Worm (Caenorhabditis elegans) whole organism, L4 larva: ENCODE data around the gene B0464.9.

Experiments used
- D1046.2 ChIP-seq: fragments of 200-800 bp; sonication (Bioruptor generic); IDR thresholded peaks from 2 replicates; pipeline ENCODE4 v1.3.6; 2022; ENCODE audit warnings: missing genetic modification characterization, missing compliant biosample characterization
- F44E2.7 ChIP-seq: fragments of 200-800 bp; sonication (Bioruptor generic); IDR thresholded peaks from 2 replicates; pipeline ENCODE4 v2.1.2; 2022; ENCODE audit warnings: missing genetic modification characterization, missing compliant biosample characterization
- T26A8.4 ChIP-seq: fragments of 200-800 bp; sonication (Bioruptor generic); IDR thresholded peaks from 2 replicates; pipeline ENCODE4 v1.3.6; 2022; ENCODE audit warnings: missing genetic modification characterization, missing compliant biosample characterization
- aha-1 ChIP-seq: fragments of 150-350 bp; peaks from one replicate; lab custom pipeline; 2014; ENCODE audit warnings: missing biosample characterization, missing genetic modification characterization
- arid-1 ChIP-seq: fragments of 200-800 bp; sonication (Bioruptor generic); conservative IDR thresholded peaks from 2 replicates; pipeline ENCODE4 v1.3.6; 2022; ENCODE audit warnings: missing genetic modification reagents, missing genetic modification characterization, missing compliant biosample characterization
- ceh-20 ChIP-seq: fragments of 200-800 bp; sonication (Bioruptor generic); IDR thresholded peaks from 2 replicates; pipeline ENCODE4 v1.3.6; 2022; ENCODE audit warnings: missing genetic modification reagents, missing genetic modification characterization, missing compliant biosample characterization
- ceh-32 ChIP-seq: sonication (generic microtip); optimal IDR thresholded peaks from 2 replicates; lab custom pipeline; 2016; ENCODE audit warnings: mild to moderate bottlenecking, missing genetic modification characterization, missing compliant biosample characterization; ENCODE audit not compliant: poor library complexity
- ceh-82 ChIP-seq: sonication (generic microtip); optimal IDR thresholded peaks from 2 replicates; lab custom pipeline; 2017; ENCODE audit warnings: missing biosample characterization, missing genetic modification characterization
- cey-2 ChIP-seq: sonication (generic microtip); optimal IDR thresholded peaks from 3 replicates; lab custom pipeline; 2017; ENCODE audit warnings: missing genetic modification characterization, mild to moderate bottlenecking, missing compliant biosample characterization, antibody characterized with exemption, borderline replicate concordance; ENCODE audit not compliant: insufficient read depth
- daf-16 ChIP-seq, 3 experiments: sonication (generic microtip); optimal IDR thresholded peaks; 2 replicates each; lab custom pipeline; 2016 to 2017; ENCODE audit warnings: missing genetic modification characterization in 3 of 3, missing genetic modification reagents in 3 of 3, mild to moderate bottlenecking in 2 of 3, missing compliant biosample characterization in 2 of 3, missing biosample characterization in 1 of 3, moderate library complexity in 1 of 3
- daf-19 ChIP-seq: fragments of 200-800 bp; sonication (Bioruptor generic); conservative IDR thresholded peaks from 2 replicates; pipeline ENCODE4 v1.3.6; 2022; ENCODE audit warnings: missing genetic modification characterization, missing compliant biosample characterization
- dmd-6 ChIP-seq: fragments of 200-800 bp; sonication (Bioruptor generic); IDR thresholded peaks from 2 replicates; pipeline ENCODE4 v1.3.6; 2022; ENCODE audit warnings: missing genetic modification reagents, missing genetic modification characterization, missing compliant biosample characterization
- dmd-9 ChIP-seq: fragments of 200-800 bp; sonication (Bioruptor generic); IDR thresholded peaks from 2 replicates; pipeline ENCODE4 v1.3.6; 2022; ENCODE audit warnings: missing genetic modification reagents, missing genetic modification characterization, missing compliant biosample characterization
- dpl-1 ChIP-seq: fragments of 150-350 bp; optimal IDR thresholded peaks from 2 replicates; lab custom pipeline; 2014; ENCODE audit warnings: missing biosample characterization, missing genetic modification reagents, missing genetic modification characterization
- duxl-1 ChIP-seq: sonication (generic microtip); optimal IDR thresholded peaks from 2 replicates; lab custom pipeline; 2016; ENCODE audit warnings: mild to moderate bottlenecking, missing genetic modification characterization, moderate library complexity, missing compliant biosample characterization; ENCODE audit not compliant: poor library complexity
- dve-1 ChIP-seq: sonication (generic microtip); optimal IDR thresholded peaks from 2 replicates; lab custom pipeline; 2017; ENCODE audit warnings: antibody characterized with exemption, mild to moderate bottlenecking, missing genetic modification characterization, missing compliant biosample characterization; ENCODE audit not compliant: insufficient read depth
- fos-1 ChIP-seq: fragments of 150-350 bp; optimal IDR thresholded peaks from 2 replicates; lab custom pipeline; 2014; ENCODE audit warnings: missing biosample characterization, missing genetic modification characterization
- hlh-11 ChIP-seq: fragments of 200-800 bp; sonication (Bioruptor generic); optimal IDR thresholded peaks from 2 replicates; lab custom pipeline; 2018; ENCODE audit warnings: mild to moderate bottlenecking, missing genetic modification characterization, missing compliant biosample characterization
- hlh-30 ChIP-seq: sonication (generic microtip); optimal IDR thresholded peaks from 2 replicates; lab custom pipeline; 2017; ENCODE audit warnings: antibody characterized with exemption, mild to moderate bottlenecking, missing genetic modification characterization, missing compliant biosample characterization; ENCODE audit not compliant: insufficient read depth
- lim-7 ChIP-seq: fragments of 200-800 bp; sonication (Bioruptor generic); IDR thresholded peaks from 2 replicates; pipeline ENCODE4 v1.3.6; 2022; ENCODE audit warnings: missing genetic modification characterization, missing compliant biosample characterization
- lin-13 ChIP-seq: fragments of 150-350 bp; optimal IDR thresholded peaks from 2 replicates; lab custom pipeline; 2014; ENCODE audit warnings: missing biosample characterization, missing genetic modification reagents, missing genetic modification characterization
- lin-38 ChIP-seq: fragments of 200-800 bp; sonication (Bioruptor generic); IDR thresholded peaks from 2 replicates; pipeline ENCODE4 v1.3.6; 2022; ENCODE audit warnings: missing genetic modification reagents, missing genetic modification characterization, missing compliant biosample characterization
- lin-39 ChIP-seq: fragments of 150-350 bp; optimal IDR thresholded peaks from 2 replicates; lab custom pipeline; 2014; ENCODE audit warnings: missing biosample characterization, missing genetic modification reagents, missing genetic modification characterization
- madf-5 ChIP-seq, 2 experiments: fragments of 200-800 bp; sonication (Bioruptor generic); IDR thresholded peaks; 2 replicates each; pipeline ENCODE4 v1.3.6; 2022; ENCODE audit warnings: missing compliant biosample characterization in 2 of 2, missing genetic modification characterization in 2 of 2
- mdt-29 ChIP-seq: fragments of 200-800 bp; sonication (Bioruptor generic); IDR thresholded peaks from 2 replicates; pipeline ENCODE4 v1.3.6; 2022; ENCODE audit warnings: missing genetic modification reagents, missing genetic modification characterization, missing compliant biosample characterization
- mep-1 ChIP-seq: fragments of 150-350 bp; sonication (generic microtip); optimal IDR thresholded peaks from 3 replicates; lab custom pipeline; 2014; ENCODE audit warnings: missing biosample characterization, missing genetic modification characterization
- mes-2 ChIP-seq: sonication (generic microtip); optimal IDR thresholded peaks from 2 replicates; lab custom pipeline; 2016; ENCODE audit warnings: missing genotype, mild to moderate bottlenecking, missing genetic modification characterization, missing compliant biosample characterization; ENCODE audit not compliant: poor library complexity, severe bottlenecking
- mxl-2 ChIP-seq: fragments of 200-800 bp; sonication (Bioruptor generic); conservative IDR thresholded peaks from 2 replicates; pipeline ENCODE4 v1.3.6; 2022; ENCODE audit warnings: missing genetic modification reagents, missing genetic modification characterization, missing compliant biosample characterization
- nhr-102 ChIP-seq: sonication (generic microtip); optimal IDR thresholded peaks from 2 replicates; lab custom pipeline; 2016; ENCODE audit warnings: mild to moderate bottlenecking, missing genetic modification characterization, moderate library complexity, missing compliant biosample characterization
- nhr-28 ChIP-seq: fragments of 150-350 bp; optimal IDR thresholded peaks from 2 replicates; lab custom pipeline; 2014; ENCODE audit warnings: missing biosample characterization, missing genetic modification characterization
- nhr-48 ChIP-seq: sonication (generic microtip); optimal IDR thresholded peaks from 2 replicates; lab custom pipeline; 2016; ENCODE audit warnings: mild to moderate bottlenecking, missing genetic modification characterization, missing compliant biosample characterization
- nhr-6 ChIP-seq: fragments of 150-350 bp; optimal IDR thresholded peaks from 2 replicates; lab custom pipeline; 2014; ENCODE audit warnings: missing biosample characterization, missing genetic modification characterization
- nhr-77 ChIP-seq: fragments of 150-350 bp; optimal IDR thresholded peaks from 2 replicates; lab custom pipeline; 2014; ENCODE audit warnings: missing biosample characterization, missing genetic modification characterization
- php-3 ChIP-seq: fragments of 200-800 bp; sonication (Bioruptor generic); IDR thresholded peaks from 2 replicates; pipeline ENCODE4 v1.3.6; 2022; ENCODE audit warnings: missing genetic modification reagents, missing genetic modification characterization, missing compliant biosample characterization
- pqm-1 ChIP-seq: sonication (generic microtip); optimal IDR thresholded peaks from 2 replicates; lab custom pipeline; 2017; ENCODE audit warnings: missing biosample characterization, missing genetic modification characterization
- rbr-2 ChIP-seq: sonication (generic microtip); optimal IDR thresholded peaks from 2 replicates; lab custom pipeline; 2016; ENCODE audit warnings: missing genotype, missing genetic modification characterization, missing compliant biosample characterization
- saeg-2 ChIP-seq: fragments of 200-800 bp; sonication (Bioruptor generic); IDR thresholded peaks from 2 replicates; pipeline ENCODE4 v1.3.6; 2022; ENCODE audit warnings: missing genetic modification reagents, missing genetic modification characterization, missing compliant biosample characterization
- sdz-12 ChIP-seq: fragments of 200-800 bp; sonication (Bioruptor generic); optimal IDR thresholded peaks from 2 replicates; lab custom pipeline; 2018; ENCODE audit warnings: mild to moderate bottlenecking, missing genetic modification characterization, missing compliant biosample characterization
- snpc-4 ChIP-seq: fragments of 150-350 bp; optimal IDR thresholded peaks from 2 replicates; lab custom pipeline; 2014; ENCODE audit warnings: missing biosample characterization, missing genetic modification characterization
- unc-62 ChIP-seq, 3 experiments: fragments of 150-350 bp in 1 of 3; sonication (generic microtip); optimal IDR thresholded peaks in 2 of 3; peaks in 1 of 3; 1 replicate in 1 of 3; 2 replicates in 2 of 3; lab custom pipeline; 2014 to 2017; ENCODE audit warnings: missing biosample characterization in 3 of 3, missing genetic modification characterization in 3 of 3, missing genetic modification reagents in 3 of 3, missing genotype in 1 of 3
- zag-1 ChIP-seq: fragments of 150-350 bp; optimal IDR thresholded peaks from 2 replicates; lab custom pipeline; 2014; ENCODE audit warnings: missing biosample characterization, missing genetic modification characterization
- ztf-11 ChIP-seq: fragments of 150-350 bp; optimal IDR thresholded peaks from 2 replicates; lab custom pipeline; 2014; ENCODE audit warnings: missing biosample characterization, missing genetic modification characterization

Gene B0464.9

ce11 chrIII:9467095-9467494, 1.5 kb downstream of the B0464.9 start, which contains the start of gene baf-1 (continued):
- TF ChIP-seq hlh-11 (tag; lab: Kevin White, UChicago) (peak; percentile 32), nhr-6 (tag; lab: Kevin White, UChicago) (peak; percentile 59), lin-13 (GFP tag; lab: Kevin White, UChicago) (peak; percentile 23), mep-1 (peak; percentile 70), zag-1 (no peak), rbr-2 (tag; lab: Kevin White, UChicago) (peak; percentile 58), dpl-1 (GFP tag; lab: Kevin White, UChicago) (peak; percentile 70), ceh-20 (GFP tag; lab: Robert Waterston, UW) (no peak), lim-7 (GFP tag; lab: Robert Waterston, UW) (no peak), duxl-1 (tag; lab: Kevin White, UChicago) (peak; percentile 72), lin-38 (GFP tag; lab: Robert Waterston, UW) (peak; percentile 98)

- TF ChIP-seq hlh-11 (tag; lab: Kevin White, UChicago) (no peak), php-3 (GFP tag; lab: Robert Waterston, UW) (no peak), fos-1 (no peak), cey-2 (no peak), lin-38 (GFP tag; lab: Robert Waterston, UW) (peak; percentile 45; the same call in 1 of the 2 replicates), dmd-9 (GFP tag; lab: Robert Waterston, UW) (no peak)
Measured at ce11 chrIII:9467857-9468256, 2.3 kb downstream of the B0464.9 start, which contains the start of gene tag-342. TSS of gene tag-342 (plus strand) at chrIII:9468157.

ce11 chrIII:9471996-9472395, 6.4 kb downstream of the B0464.9 start:
- TF ChIP-seq snpc-4 (tag; lab: Kevin White, UChicago) (no peak), aha-1 (tag; lab: Kevin White, UChicago) (peak; percentile 92)

ce11 chrIII:9472464-9472863, 6.9 kb downstream of the B0464.9 start:
- TF ChIP-seq ztf-11 (tag; lab: Kevin White, UChicago) (no peak), ceh-32 (no peak), sdz-12 (GFP tag; lab: Kevin White, UChicago) (no peak), daf-16 (GFP tag; optimal IDR thresholded peaks at IDR 0.05; lab: Kevin White, UChicago) (no peak), daf-16 (tag; optimal IDR thresholded peaks at IDR 0.05; lab: Kevin White, UChicago) (peak; percentile 29), pqm-1 (peak; percentile 64), madf-5 (GFP tag; IDR thresholded peaks at IDR 0.05; lab: Robert Waterston, UW) (no peak), T26A8.4 (no peak), dmd-6 (GFP tag; lab: Robert Waterston, UW) (peak; percentile 19; the same call in 1 of the 2 replicates), daf-19 (GFP tag; lab: Robert Waterston, UW) (no peak), mep-1 (no peak)

- TF ChIP-seq F44E2.7 (GFP tag; lab: Robert Waterston, UW) (no peak), nhr-102 (no peak), duxl-1 (tag; lab: Kevin White, UChicago) (peak; percentile 10), nhr-28 (tag; lab: Kevin White, UChicago) (peak; percentile 74), arid-1 (GFP tag; lab: Robert Waterston, UW) (no peak), ceh-82 (no peak), hlh-30 (tag; lab: Kevin White, UChicago) (no peak), hlh-11 (tag; lab: Kevin White, UChicago) (peak; percentile 71), nhr-48 (tag; lab: Kevin White, UChicago) (peak; percentile 40), D1046.2 (GFP tag; lab: Robert Waterston, UW) (no peak), daf-16 (GFP tag; optimal IDR thresholded peaks at IDR 0.05; lab: Kevin White, UChicago) (no peak), daf-16 (tag; optimal IDR thresholded peaks at IDR 0.05; lab: Kevin White, UChicago) (peak; percentile 2), mdt-29 (no peak), mes-2 (tag; lab: Kevin White, UChicago) (peak; percentile 36), unc-62 (GFP tag; optimal IDR thresholded peaks at IDR 0.05 in 1 of 2; lab: Kevin White, UChicago) (peak in 1 of 2 experiments; percentile 19), unc-62 (tag; optimal IDR thresholded peaks at IDR 0.05; lab: Kevin White, UChicago) (no peak), nhr-77 (tag; lab: Kevin White, UChicago) (peak; percentile 35), dve-1 (tag; lab: Kevin White, UChicago) (peak; percentile 26), lin-39 (tag; lab: Kevin White, UChicago) (no peak), fos-1 (no peak), saeg-2 (no peak), dmd-6 (GFP tag; lab: Robert Waterston, UW) (peak; percentile 77), mep-1 (peak; percentile 37), mxl-2 (no peak)
Measured at ce11 chrIII:9474501-9474900, 8.9 kb downstream of the B0464.9 start.
